Worm (Caenorhabditis elegans): ENCODE results near the gene symk-1.

DNA sequence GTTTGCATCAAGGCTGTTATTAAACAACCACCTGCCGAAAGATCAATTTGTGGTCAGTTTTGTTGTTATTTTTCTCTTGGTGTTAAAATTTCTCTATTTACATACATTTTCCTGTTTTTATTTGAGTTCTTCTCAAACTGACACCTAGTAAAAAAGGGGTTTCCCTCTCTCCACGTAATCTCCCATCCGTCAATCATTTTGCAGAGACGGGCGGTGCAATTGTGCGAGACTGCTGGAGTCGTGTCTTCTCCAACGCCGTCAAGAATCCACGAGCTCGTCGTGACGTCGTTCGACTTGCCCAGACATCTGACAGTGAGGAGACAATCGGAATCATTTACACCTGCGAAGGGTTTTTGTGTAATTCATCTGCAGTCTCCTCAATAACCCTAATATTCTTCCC lies 56.3 kb downstream of the symk-1 start:
- TF ChIP-seq dao-5 (tag; optimal IDR thresholded peaks at IDR 0.05) (no peak), W03F9.2 (tag; optimal IDR thresholded peaks at IDR 0.05) (no peak)
